Worm (Caenorhabditis elegans) whole organism, L2 larva: ENCODE measurements around the gene C54D10.9.

Experiments
- C34F6.9 ChIP-seq: fragments of 150-350 bp; optimal IDR thresholded peaks from 2 replicates; lab custom pipeline; 2014; ENCODE audit warnings: missing biosample characterization, missing genetic modification characterization
- F13H6.1 ChIP-seq: sonication (generic microtip); optimal IDR thresholded peaks from 2 replicates; lab custom pipeline; 2016; ENCODE audit warnings: missing genetic modification characterization, missing compliant biosample characterization
- Y55F3AM.14 ChIP-seq: fragments of 200-800 bp; sonication (Bioruptor generic); optimal IDR thresholded peaks from 2 replicates; lab custom pipeline; 2018; ENCODE audit warnings: mild to moderate bottlenecking, missing genetic modification characterization, missing compliant biosample characterization
- ZK546.5 ChIP-seq: sonication (generic microtip); optimal IDR thresholded peaks from 2 replicates; lab custom pipeline; 2017; ENCODE audit warnings: missing biosample characterization, missing genetic modification characterization
- ama-1 ChIP-seq: fragments of 150-350 bp; optimal IDR thresholded peaks from 2 replicates; lab custom pipeline; 2018; ENCODE audit warnings: inconsistent platforms
- blmp-1 ChIP-seq: sonication (generic microtip); optimal IDR thresholded peaks from 2 replicates; lab custom pipeline; 2017; ENCODE audit warnings: missing genetic modification characterization, mild to moderate bottlenecking, missing compliant biosample characterization, antibody characterized with exemption, moderate library complexity; ENCODE audit not compliant: insufficient read depth
- ceh-16 ChIP-seq: fragments of 150-350 bp; optimal IDR thresholded peaks from 2 replicates; lab custom pipeline; 2014; ENCODE audit warnings: missing biosample characterization, missing genetic modification characterization
- ceh-82 ChIP-seq: fragments of 150-350 bp; optimal IDR thresholded peaks from 2 replicates; lab custom pipeline; 2014; ENCODE audit warnings: missing biosample characterization, missing genetic modification characterization
- crh-2 ChIP-seq: sonication (generic microtip); optimal IDR thresholded peaks from 2 replicates; lab custom pipeline; 2017; ENCODE audit warnings: missing biosample characterization, missing genetic modification characterization
- dmd-4 ChIP-seq: sonication (generic microtip); optimal IDR thresholded peaks from 2 replicates; lab custom pipeline; 2017; ENCODE audit warnings: missing biosample characterization, missing genetic modification characterization
- elt-1 ChIP-seq: fragments of 150-350 bp; optimal IDR thresholded peaks from 2 replicates; lab custom pipeline; 2014; ENCODE audit warnings: missing biosample characterization, missing genetic modification characterization
- elt-3 ChIP-seq: sonication (generic microtip); optimal IDR thresholded peaks from 2 replicates; lab custom pipeline; 2017; ENCODE audit warnings: missing biosample characterization, missing genetic modification characterization
- fos-1 ChIP-seq: fragments of 150-350 bp; optimal IDR thresholded peaks from 2 replicates; lab custom pipeline; 2014; ENCODE audit warnings: missing biosample characterization, missing genetic modification characterization
- gmeb-1 ChIP-seq: fragments of 150-350 bp; optimal IDR thresholded peaks from 2 replicates; lab custom pipeline; 2014; ENCODE audit warnings: missing biosample characterization, missing genetic modification characterization
- lin-11 ChIP-seq: fragments of 150-350 bp; sonication (generic microtip); optimal IDR thresholded peaks from 2 replicates; lab custom pipeline; 2014; ENCODE audit warnings: missing biosample characterization, missing genetic modification characterization, inconsistent platforms, mixed read lengths
- lin-13 ChIP-seq: fragments of 150-350 bp; optimal IDR thresholded peaks from 2 replicates; lab custom pipeline; 2014; ENCODE audit warnings: missing biosample characterization, missing genetic modification reagents, missing genetic modification characterization
- lsy-2 ChIP-seq, 2 experiments: fragments of 150-350 bp in 1 of 2; sonication (generic microtip) in 1 of 2; optimal IDR thresholded peaks; 2 replicates each; lab custom pipeline; 2014 to 2017; ENCODE audit warnings: missing biosample characterization in 2 of 2, missing genetic modification characterization in 2 of 2
- mab-5 ChIP-seq: fragments of 150-350 bp; optimal IDR thresholded peaks from 2 replicates; lab custom pipeline; 2014; ENCODE audit warnings: missing biosample characterization, missing genetic modification characterization
- mbf-1 ChIP-seq: sonication (generic microtip); optimal IDR thresholded peaks from 2 replicates; lab custom pipeline; 2017; ENCODE audit warnings: missing biosample characterization, missing genetic modification characterization
- mdl-1 ChIP-seq, 2 experiments: fragments of 150-350 bp in 1 of 2; sonication (generic microtip) in 1 of 2; optimal IDR thresholded peaks; 2 replicates each; lab custom pipeline; 2017; ENCODE audit warnings: missing biosample characterization in 2 of 2, missing genetic modification characterization in 2 of 2
- nhr-10 ChIP-seq: sonication (generic microtip); optimal IDR thresholded peaks from 2 replicates; lab custom pipeline; 2017; ENCODE audit warnings: missing biosample characterization, missing genetic modification characterization
- nhr-11 ChIP-seq: fragments of 150-350 bp; optimal IDR thresholded peaks from 2 replicates; lab custom pipeline; 2014; ENCODE audit warnings: missing biosample characterization, missing genetic modification characterization
- nhr-129 ChIP-seq: fragments of 150-350 bp; optimal IDR thresholded peaks from 2 replicates; lab custom pipeline; 2014; ENCODE audit warnings: missing biosample characterization, missing genetic modification characterization
- nhr-237 ChIP-seq: fragments of 150-350 bp; optimal IDR thresholded peaks from 2 replicates; lab custom pipeline; 2014; ENCODE audit warnings: missing biosample characterization, missing genetic modification characterization
- nhr-25 ChIP-seq: fragments of 150-350 bp; sonication (generic microtip); optimal IDR thresholded peaks from 3 replicates; lab custom pipeline; 2014; ENCODE audit warnings: missing biosample characterization, missing genetic modification characterization
- nhr-6 ChIP-seq: fragments of 150-350 bp; optimal IDR thresholded peaks from 2 replicates; lab custom pipeline; 2014; ENCODE audit warnings: missing biosample characterization, missing genetic modification characterization
- nhr-77 ChIP-seq: fragments of 150-350 bp; optimal IDR thresholded peaks from 2 replicates; lab custom pipeline; 2014; ENCODE audit warnings: missing biosample characterization, missing genetic modification characterization
- sma-3 ChIP-seq: sonication (generic microtip); optimal IDR thresholded peaks from 2 replicates; lab custom pipeline; 2016; ENCODE audit warnings: missing genetic modification reagents, missing genetic modification characterization, missing compliant biosample characterization
- sma-9 ChIP-seq, 2 experiments: fragments of 150-350 bp in 1 of 2; sonication (generic microtip) in 1 of 2; optimal IDR thresholded peaks; 2 replicates each; lab custom pipeline; 2014 to 2016; ENCODE audit warnings: missing genetic modification characterization in 2 of 2, mild to moderate bottlenecking in 1 of 2, missing biosample characterization in 1 of 2, missing compliant biosample characterization in 1 of 2, missing genetic modification reagents in 1 of 2, moderate library complexity in 1 of 2
- snpc-4 ChIP-seq: fragments of 150-350 bp; optimal IDR thresholded peaks from 2 replicates; lab custom pipeline; 2014; ENCODE audit warnings: missing biosample characterization, missing genetic modification characterization
- unc-55 ChIP-seq: fragments of 150-350 bp; sonication (generic microtip); optimal IDR thresholded peaks from 3 replicates; lab custom pipeline; 2014; ENCODE audit warnings: missing biosample characterization, missing genetic modification reagents, missing genetic modification characterization
- unc-62 ChIP-seq: fragments of 150-350 bp; optimal IDR thresholded peaks from 2 replicates; lab custom pipeline; 2014; ENCODE audit warnings: missing biosample characterization, missing genetic modification reagents, missing genetic modification characterization
- ztf-1 ChIP-seq: fragments of 200-800 bp; sonication (Bioruptor generic); conservative IDR thresholded peaks from 2 replicates; pipeline ENCODE4 v1.3.6; 2022; ENCODE audit warnings: missing genetic modification characterization, missing compliant biosample characterization
- ztf-11 ChIP-seq: sonication (generic microtip); optimal IDR thresholded peaks from 2 replicates; lab custom pipeline; 2017; ENCODE audit warnings: missing biosample characterization, missing genetic modification characterization
- ztf-4 ChIP-seq: fragments of 150-350 bp; optimal IDR thresholded peaks from 2 replicates; lab custom pipeline; 2014; ENCODE audit warnings: missing biosample characterization, missing genetic modification characterization

Gene C54D10.9

DNA sequence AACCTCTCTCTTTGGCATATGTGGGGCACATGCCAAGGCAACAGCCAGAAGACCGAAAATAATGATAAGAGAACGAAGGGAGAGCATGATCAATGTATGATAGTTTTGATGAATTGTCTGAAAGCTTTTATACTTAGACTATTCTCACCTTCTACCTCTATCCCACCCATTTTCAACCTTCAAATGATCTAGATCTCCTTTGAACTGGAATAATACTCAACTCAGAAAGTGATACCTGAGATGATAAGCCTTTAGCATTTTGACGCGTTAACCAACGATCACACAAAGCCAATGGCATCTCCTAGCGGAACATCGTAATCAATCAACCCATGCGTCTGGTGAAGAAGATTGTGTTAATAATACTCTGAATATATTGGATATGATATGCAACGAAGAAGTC, 42.4 kb upstream of the C54D10.9 start, which contains the start of gene K01D12.9:
Gene K01D12.9 (minus strand): TSS at position 101 of the 400 bp plus-strand sequence.
- TF ChIP-seq nhr-6 (tag; lab: Kevin White, UChicago) (no peak), lsy-2 (tag; optimal IDR thresholded peaks at IDR 0.05; lab: Kevin White, UChicago) (no peak), Y55F3AM.14 (GFP tag; lab: Kevin White, UChicago) (no peak)

DNA sequence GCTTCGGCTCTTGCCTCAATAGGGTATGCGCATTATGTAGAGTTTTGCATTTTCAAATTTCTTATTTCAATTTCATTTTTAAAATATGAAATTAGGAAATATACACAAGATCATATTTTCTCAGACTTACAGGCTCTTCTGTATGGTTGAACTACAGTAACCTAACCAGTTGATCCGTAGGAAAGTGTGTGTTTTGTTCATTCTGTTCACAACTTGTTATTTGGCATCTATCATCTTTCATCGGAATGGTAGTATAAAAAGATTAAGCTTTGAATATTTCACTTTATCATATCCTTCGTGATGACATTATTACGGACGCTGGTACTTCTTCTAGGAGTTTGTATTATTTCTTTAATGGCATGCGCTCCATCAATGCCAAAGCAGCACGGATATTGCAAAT, 41.0 kb upstream of the C54D10.9 start, which contains the start of gene K01D12.10:
Gene K01D12.10 (plus strand): TSS at position 301 of the 400 bp plus-strand sequence.
- TF ChIP-seq nhr-77 (tag; lab: Kevin White, UChicago) (no peak), ceh-82 (tag; lab: Kevin White, UChicago) (no peak)

DNA sequence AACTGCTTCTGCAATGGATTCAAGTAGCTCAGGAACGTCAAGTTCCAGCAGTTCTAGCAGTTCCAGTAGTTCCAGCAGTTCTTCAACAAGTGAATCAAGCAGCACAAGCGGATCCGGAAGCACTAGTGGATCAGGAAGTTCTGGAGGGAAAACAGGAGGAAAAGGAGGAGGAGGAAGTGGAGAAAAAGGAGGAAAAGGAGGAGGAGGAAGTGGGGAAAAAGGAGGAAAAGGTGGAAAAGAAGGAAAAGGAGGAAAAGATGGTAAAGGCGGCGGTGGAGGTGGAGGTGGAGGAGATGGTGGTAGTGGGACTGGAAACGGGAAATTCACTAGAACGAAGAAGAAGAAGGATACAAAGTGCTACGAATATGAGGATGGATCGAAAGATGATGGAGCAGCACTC, 40.4 kb upstream of the C54D10.9 start:
- no peak for TF ChIP-seq ztf-1
- TF ChIP-seq mab-5 (tag; lab: Kevin White, UChicago), result no peak
- TF ChIP-seq blmp-1 (tag; lab: Kevin White, UChicago), result no peak
- TF ChIP-seq nhr-129 (tag; lab: Kevin White, UChicago), result no peak

DNA sequence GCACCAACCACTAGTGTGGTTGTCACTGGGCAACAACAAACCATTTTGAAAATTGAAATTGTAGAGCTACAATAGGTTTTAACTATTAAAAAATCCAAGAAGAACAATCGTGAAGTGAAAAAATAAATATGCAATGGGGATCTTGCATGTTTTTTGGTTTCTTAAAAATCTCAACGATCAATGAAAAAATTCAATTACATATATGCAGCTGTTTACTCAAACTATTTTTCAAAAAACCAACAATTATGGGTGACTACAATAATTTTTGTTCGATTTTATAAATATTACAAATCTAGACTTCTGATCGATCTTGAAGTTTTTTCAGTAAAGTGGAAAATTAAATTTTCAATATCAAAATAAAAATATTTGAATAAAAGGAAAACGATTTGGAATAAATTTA, 38.4 kb upstream of the C54D10.9 start, which contains the start of gene cdr-4:
Gene cdr-4 (minus strand): TSS at position 101 of the 400 bp plus-strand sequence.
- TF ChIP-seq elt-3 (tag; lab: Kevin White, UChicago) (no peak), ceh-16 (tag; lab: Kevin White, UChicago) (no peak)

DNA sequence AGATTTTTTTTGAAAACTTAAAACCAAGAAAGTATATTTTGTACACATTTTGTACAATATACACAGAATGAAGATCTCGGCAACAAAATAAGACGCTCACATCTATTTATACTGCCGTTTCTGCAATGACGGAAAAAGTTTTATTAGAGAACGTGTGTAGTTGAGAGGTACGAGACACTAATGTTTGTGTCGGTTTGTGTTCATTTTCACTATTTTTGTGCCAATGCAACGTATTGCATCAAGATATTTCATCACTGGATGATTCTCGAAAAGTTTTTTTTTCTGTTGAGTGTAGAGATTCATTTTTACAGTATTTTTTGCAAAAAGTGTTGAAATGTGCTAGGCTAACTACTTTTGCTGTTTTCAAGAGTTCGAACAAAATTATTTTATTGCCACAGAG, 38.0 kb upstream of the C54D10.9 start:
- no peak for TF ChIP-seq elt-1 (tag; lab: Kevin White, UChicago)
- no peak for TF ChIP-seq ztf-4 (tag; lab: Kevin White, UChicago)
- TF ChIP-seq ZK546.5 (tag; lab: Kevin White, UChicago), result no peak
- TF ChIP-seq unc-62 (GFP tag; lab: Kevin White, UChicago), result no peak
- TF ChIP-seq Y55F3AM.14 (GFP tag; lab: Kevin White, UChicago), result no peak
- no peak for TF ChIP-seq snpc-4
- TF ChIP-seq nhr-25, result no peak
- peak; percentile 44 for TF ChIP-seq fos-1
- no peak for TF ChIP-seq blmp-1 (tag; lab: Kevin White, UChicago)
- no peak for TF ChIP-seq ama-1 (lab: Kevin White, UChicago)
- no peak for TF ChIP-seq mbf-1 (tag; lab: Kevin White, UChicago)
- TF ChIP-seq nhr-129 (tag; lab: Kevin White, UChicago), result peak; percentile 83
- TF ChIP-seq nhr-11 (tag; lab: Kevin White, UChicago), result no peak
- peak; percentile 51 for TF ChIP-seq sma-9 (GFP tag; optimal IDR thresholded peaks at IDR 0.05; lab: Kevin White, UChicago)
- no peak for TF ChIP-seq sma-9 (tag; optimal IDR thresholded peaks at IDR 0.05; lab: Kevin White, UChicago)
- no peak for TF ChIP-seq mdl-1 (tag; optimal IDR thresholded peaks at IDR 0.05; lab: Kevin White, UChicago)
- TF ChIP-seq nhr-10, result no peak
- no peak for TF ChIP-seq ztf-11 (tag; lab: Kevin White, UChicago)
- peak in 1 of 2 experiments; percentile 48 for TF ChIP-seq lsy-2 (tag; optimal IDR thresholded peaks at IDR 0.05; lab: Kevin White, UChicago)
- no peak for TF ChIP-seq elt-3 (tag; lab: Kevin White, UChicago)
- TF ChIP-seq C34F6.9 (tag; lab: Kevin White, UChicago), result peak; percentile 37
- peak; percentile 7 for TF ChIP-seq gmeb-1 (tag; lab: Kevin White, UChicago)
- peak; percentile 53 for TF ChIP-seq unc-55 (GFP tag; lab: Kevin White, UChicago)
- TF ChIP-seq F13H6.1 (tag; lab: Kevin White, UChicago), result no peak
- no peak for TF ChIP-seq lin-13 (GFP tag; lab: Kevin White, UChicago)
- no peak for TF ChIP-seq lin-11
- TF ChIP-seq dmd-4, result no peak
- no peak for TF ChIP-seq sma-3
- TF ChIP-seq nhr-237 (tag; lab: Kevin White, UChicago), result no peak
- TF ChIP-seq crh-2 (tag; lab: Kevin White, UChicago), result no peak
